Worm (Caenorhabditis elegans) whole organism, L3 larva: Measurements from ENCODE around the gene Y41E3.18.

Experiments used
- ama-1 ChIP-seq: fragments of 150-350 bp; optimal IDR thresholded peaks from 2 replicates; lab custom pipeline; 2018
- ceh-82 ChIP-seq: fragments of 150-350 bp; optimal IDR thresholded peaks from 2 replicates; lab custom pipeline; 2014; ENCODE audit warnings: missing biosample characterization, missing genetic modification characterization
- fos-1 ChIP-seq: fragments of 150-350 bp; optimal IDR thresholded peaks from 2 replicates; lab custom pipeline; 2014; ENCODE audit warnings: missing biosample characterization, missing genetic modification characterization
- nhr-11 ChIP-seq: fragments of 150-350 bp; optimal IDR thresholded peaks from 2 replicates; lab custom pipeline; 2014; ENCODE audit warnings: missing biosample characterization, missing genetic modification characterization
- nhr-12 ChIP-seq: fragments of 150-350 bp; optimal IDR thresholded peaks from 2 replicates; lab custom pipeline; 2014; ENCODE audit warnings: missing biosample characterization, missing genetic modification characterization

ce11 chrIV:15012154-15012892 is 53.2 kb downstream of the Y41E3.18 start:
- TF ChIP-seq nhr-12 (tag; lab: Kevin White, UChicago) (no peak), ama-1 (lab: Kevin White, UChicago) (no peak), fos-1 (tag; lab: Kevin White, UChicago) (no peak), nhr-11 (tag; lab: Kevin White, UChicago) (no peak), ceh-82 (no peak)
